Worm (Caenorhabditis elegans): ENCODE results near the gene clec-196.
"Not testable (repeated sequence)": the region's sequence is repeated elsewhere in the genome, so short reads cannot be mapped to it uniquely, and the experiment has no call there.

- not testable (repeated sequence) for TF ChIP-seq tab-1 (GFP tag; IDR thresholded peaks at IDR 0.05); cog-1 (tag; optimal IDR thresholded peaks at IDR 0.05); klf-2 (GFP tag; conservative IDR thresholded peaks at IDR 0.05); flt-1 (GFP tag; IDR thresholded peaks at IDR 0.05); T22C8.4 (GFP tag; IDR thresholded peaks at IDR 0.05); ref-1 (GFP tag; conservative IDR thresholded peaks at IDR 0.05); ztf-23 (GFP tag; IDR thresholded peaks at IDR 0.05); med-1 (GFP tag; optimal IDR thresholded peaks at IDR 0.05; ENCODE audit: insufficient read depth)
Observed at ce11 chrIV:17307223-17307622, 30.5 kb downstream of the clec-196 start, which contains the start of gene T28F3.8.

Data from whole organism, midembryonic.